Fruit fly (Drosophila melanogaster) whole organism, prepupa: Measurements from ENCODE around the gene colt.

Experiments
- Blimp-1 ChIP-seq: fragments of 200-800 bp; sonication (Bioruptor generic); optimal IDR thresholded peaks from 3 replicates; lab custom pipeline; 2017; ENCODE audit warnings: missing biosample characterization, missing genetic modification characterization, mild to moderate bottlenecking, moderate library complexity, missing genetic modification reagents
- CG10631 ChIP-seq: fragments of 200-800 bp; sonication (Bioruptor generic); optimal IDR thresholded peaks from 2 replicates; lab custom pipeline; 2016; ENCODE audit warnings: missing biosample characterization, missing genetic modification characterization
- CG10669 ChIP-seq: fragments of 200-800 bp; sonication (Bioruptor generic); optimal IDR thresholded peaks from 3 replicates; lab custom pipeline; 2018; ENCODE audit warnings: missing biosample characterization, mild to moderate bottlenecking, missing genetic modification characterization, moderate library complexity
- CG11762 ChIP-seq: fragments of 200-800 bp; sonication (Bioruptor generic); optimal IDR thresholded peaks from 3 replicates; lab custom pipeline; 2016; ENCODE audit warnings: missing biosample characterization, missing genetic modification characterization; ENCODE audit not compliant: insufficient read depth
- CG11902 ChIP-seq: fragments of 200-800 bp; sonication (Bioruptor generic); optimal IDR thresholded peaks from 3 replicates; lab custom pipeline; 2016; ENCODE audit warnings: missing biosample characterization, missing genetic modification characterization
- CG15336 ChIP-seq: fragments of 200-800 bp; sonication (Bioruptor generic); IDR thresholded peaks from 2 replicates; pipeline ENCODE4 v1.3.6; 2022; ENCODE audit warnings: missing biosample characterization, missing genetic modification characterization
- CG16779 ChIP-seq: fragments of 200-800 bp; sonication (Bioruptor generic); optimal IDR thresholded peaks from 3 replicates; lab custom pipeline; 2017; ENCODE audit warnings: missing biosample characterization, mild to moderate bottlenecking, missing genetic modification characterization
- CG3032 ChIP-seq: fragments of 200-800 bp; optimal IDR thresholded peaks from 2 replicates; lab custom pipeline; 2019; ENCODE audit warnings: missing biosample characterization, mild to moderate bottlenecking, missing genetic modification characterization, moderate library complexity
- CG32006 ChIP-seq: fragments of 200-800 bp; sonication (Bioruptor generic); optimal IDR thresholded peaks from 3 replicates; lab custom pipeline; 2017; ENCODE audit warnings: missing biosample characterization, mild to moderate bottlenecking, missing genetic modification characterization
- CG3919 ChIP-seq: fragments of 200-800 bp; sonication (Bioruptor generic); optimal IDR thresholded peaks from 3 replicates; lab custom pipeline; 2016; ENCODE audit warnings: missing biosample characterization, missing genetic modification characterization
- CG6163 ChIP-seq: fragments of 200-800 bp; sonication (Bioruptor generic); IDR thresholded peaks from 3 replicates; pipeline ENCODE4 v1.3.6; 2022; ENCODE audit warnings: missing biosample characterization, missing genetic modification characterization
- CG6276 ChIP-seq: fragments of 200-800 bp; sonication (Bioruptor generic); optimal IDR thresholded peaks from 2 replicates; lab custom pipeline; 2017; ENCODE audit warnings: missing biosample characterization, mild to moderate bottlenecking, missing genetic modification characterization
- CG6792 ChIP-seq: fragments of 200-800 bp; sonication (Bioruptor generic); optimal IDR thresholded peaks from 3 replicates; lab custom pipeline; 2016; ENCODE audit warnings: missing biosample characterization, missing genetic modification characterization
- CG6854 ChIP-seq: fragments of 200-800 bp; sonication (Bioruptor generic); optimal IDR thresholded peaks from 2 replicates; lab custom pipeline; 2017; ENCODE audit warnings: missing biosample characterization, mild to moderate bottlenecking, missing genetic modification characterization
- CG7368 ChIP-seq: fragments of 200-800 bp; sonication (Bioruptor generic); optimal IDR thresholded peaks from 3 replicates; lab custom pipeline; 2016; ENCODE audit warnings: missing biosample characterization, missing genetic modification characterization
- CG8119 ChIP-seq: fragments of 200-800 bp; sonication (Bioruptor generic); IDR thresholded peaks from 3 replicates; pipeline ENCODE4 v1.3.6; 2022; ENCODE audit warnings: missing biosample characterization, missing genetic modification characterization
- CG8319 ChIP-seq: fragments of 200-800 bp; sonication (Bioruptor generic); optimal IDR thresholded peaks from 3 replicates; lab custom pipeline; 2016; ENCODE audit warnings: missing biosample characterization, missing genetic modification characterization
- CG8632 ChIP-seq: fragments of 200-800 bp; sonication (Bioruptor generic); optimal IDR thresholded peaks from 3 replicates; lab custom pipeline; 2016; ENCODE audit warnings: missing biosample characterization, missing genetic modification characterization
- CG9139 ChIP-seq: fragments of 200-800 bp; sonication (Bioruptor generic); optimal IDR thresholded peaks from 3 replicates; lab custom pipeline; 2017; ENCODE audit warnings: missing biosample characterization, mild to moderate bottlenecking, missing genetic modification characterization
- Eip75B ChIP-seq: fragments of 200-800 bp; sonication (Bioruptor generic); optimal IDR thresholded peaks from 3 replicates; lab custom pipeline; 2016; ENCODE audit warnings: missing biosample characterization, missing genetic modification characterization
- Eip78C ChIP-seq: fragments of 200-800 bp; sonication (Bioruptor generic); peaks from one replicate; lab custom pipeline; 2016; ENCODE audit warnings: missing biosample characterization, missing genetic modification characterization
- Eip93F ChIP-seq: fragments of 200-800 bp; sonication (Bioruptor generic); optimal IDR thresholded peaks from 2 replicates; lab custom pipeline; 2016; ENCODE audit warnings: missing biosample characterization, mild to moderate bottlenecking, missing genetic modification characterization
- Ets21C ChIP-seq: fragments of 200-800 bp; sonication (Bioruptor generic); optimal IDR thresholded peaks from 3 replicates; lab custom pipeline; 2016; ENCODE audit warnings: missing biosample characterization, missing genetic modification characterization
- Ets96B ChIP-seq: fragments of 200-800 bp; optimal IDR thresholded peaks from 2 replicates; lab custom pipeline; 2019; ENCODE audit warnings: missing biosample characterization, mild to moderate bottlenecking, missing genetic modification characterization, moderate library complexity
- Gug ChIP-seq: fragments of 200-800 bp; sonication (Bioruptor generic); IDR thresholded peaks from 2 replicates; pipeline ENCODE4 v1.3.6; 2022; ENCODE audit warnings: missing biosample characterization, missing genetic modification characterization
- Hr38 ChIP-seq: sonication (Bioruptor generic); optimal IDR thresholded peaks from 2 replicates; lab custom pipeline; 2016; ENCODE audit warnings: missing biosample characterization, missing genetic modification characterization
- Lpt ChIP-seq: fragments of 200-800 bp; sonication (Bioruptor generic); optimal IDR thresholded peaks from 3 replicates; lab custom pipeline; 2016; ENCODE audit warnings: missing biosample characterization, missing genetic modification characterization
- OdsH ChIP-seq: fragments of 200-800 bp; sonication (Bioruptor generic); optimal IDR thresholded peaks from 3 replicates; lab custom pipeline; 2016; ENCODE audit warnings: missing biosample characterization, missing genetic modification characterization
- Smox ChIP-seq: fragments of 200-800 bp; sonication (Bioruptor generic); optimal IDR thresholded peaks from 3 replicates; lab custom pipeline; 2016; ENCODE audit warnings: missing biosample characterization, missing genetic modification characterization
- Sox102F ChIP-seq: fragments of 200-800 bp; sonication (Bioruptor generic); optimal IDR thresholded peaks from 2 replicates; lab custom pipeline; 2016; ENCODE audit warnings: missing biosample characterization, mild to moderate bottlenecking, missing genetic modification characterization
- Sox14 ChIP-seq: fragments of 200-800 bp; sonication (Bioruptor generic); optimal IDR thresholded peaks from 3 replicates; lab custom pipeline; 2016; ENCODE audit warnings: missing biosample characterization, missing genetic modification characterization
- achi ChIP-seq: fragments of 200-800 bp; sonication (Bioruptor generic); optimal IDR thresholded peaks from 3 replicates; lab custom pipeline; 2016; ENCODE audit warnings: missing biosample characterization, missing genetic modification characterization
- acj6 ChIP-seq: fragments of 200-800 bp; sonication (Bioruptor generic); optimal IDR thresholded peaks from 3 replicates; lab custom pipeline; 2016; ENCODE audit warnings: missing biosample characterization, missing genetic modification characterization
- cyc ChIP-seq: fragments of 200-800 bp; sonication (Bioruptor generic); optimal IDR thresholded peaks from 3 replicates; lab custom pipeline; 2016; ENCODE audit warnings: missing biosample characterization, missing genetic modification characterization
- dac ChIP-seq: fragments of 200-800 bp; sonication (Bioruptor generic); optimal IDR thresholded peaks from 2 replicates; lab custom pipeline; 2017; ENCODE audit warnings: missing biosample characterization, mild to moderate bottlenecking, missing genetic modification characterization
- eg ChIP-seq: fragments of 200-800 bp; sonication (Bioruptor generic); IDR thresholded peaks from 3 replicates; pipeline ENCODE4 v1.3.6; 2022; ENCODE audit warnings: missing biosample characterization, missing genetic modification characterization
- esn ChIP-seq: fragments of 200-800 bp; sonication (Bioruptor generic); optimal IDR thresholded peaks from 2 replicates; lab custom pipeline; 2016; ENCODE audit warnings: missing biosample characterization, mild to moderate bottlenecking, missing genetic modification characterization, moderate library complexity
- fd59A ChIP-seq: fragments of 200-800 bp; sonication (Bioruptor generic); optimal IDR thresholded peaks from 2 replicates; lab custom pipeline; 2017; ENCODE audit warnings: missing biosample characterization, mild to moderate bottlenecking, missing genetic modification characterization, missing genetic modification reagents
- fkh ChIP-seq: fragments of 200-800 bp; sonication (Bioruptor generic); optimal IDR thresholded peaks from 3 replicates; lab custom pipeline; 2017; ENCODE audit warnings: missing biosample characterization, mild to moderate bottlenecking, missing genetic modification characterization, moderate library complexity
- lz ChIP-seq: fragments of 200-800 bp; sonication (Bioruptor generic); optimal IDR thresholded peaks from 3 replicates; lab custom pipeline; 2016; ENCODE audit warnings: missing biosample characterization, missing genetic modification characterization
- net ChIP-seq: fragments of 200-800 bp; sonication (Bioruptor generic); optimal IDR thresholded peaks from 3 replicates; lab custom pipeline; 2016; ENCODE audit warnings: missing biosample characterization, missing genetic modification characterization
- salr ChIP-seq, 2 experiments: fragments of 200-800 bp; sonication (Bioruptor generic); optimal IDR thresholded peaks; 3 replicates each; lab custom pipeline; 2016 to 2018; ENCODE audit warnings: missing biosample characterization in 2 of 2, missing genetic modification characterization in 2 of 2, mild to moderate bottlenecking in 1 of 2
- ss ChIP-seq, 2 experiments: fragments of 200-800 bp; sonication (Bioruptor generic); optimal IDR thresholded peaks; 2 replicates in 1 of 2; 3 replicates in 1 of 2; lab custom pipeline; 2017 to 2018; ENCODE audit warnings: mild to moderate bottlenecking in 2 of 2, missing biosample characterization in 2 of 2, missing genetic modification characterization in 2 of 2, moderate library complexity in 1 of 2
- svp ChIP-seq: fragments of 200-800 bp; sonication (Bioruptor generic); peaks from one replicate; lab custom pipeline; 2016; ENCODE audit warnings: missing biosample characterization, missing genetic modification characterization
- topi ChIP-seq: fragments of 200-800 bp; sonication (Bioruptor generic); optimal IDR thresholded peaks from 3 replicates; lab custom pipeline; 2016; ENCODE audit warnings: missing biosample characterization, missing genetic modification characterization
- vri ChIP-seq: fragments of 200-800 bp; sonication (Bioruptor generic); optimal IDR thresholded peaks from 3 replicates; lab custom pipeline; 2016; ENCODE audit warnings: missing biosample characterization, mild to moderate bottlenecking, missing genetic modification characterization

colt gene

DNA sequence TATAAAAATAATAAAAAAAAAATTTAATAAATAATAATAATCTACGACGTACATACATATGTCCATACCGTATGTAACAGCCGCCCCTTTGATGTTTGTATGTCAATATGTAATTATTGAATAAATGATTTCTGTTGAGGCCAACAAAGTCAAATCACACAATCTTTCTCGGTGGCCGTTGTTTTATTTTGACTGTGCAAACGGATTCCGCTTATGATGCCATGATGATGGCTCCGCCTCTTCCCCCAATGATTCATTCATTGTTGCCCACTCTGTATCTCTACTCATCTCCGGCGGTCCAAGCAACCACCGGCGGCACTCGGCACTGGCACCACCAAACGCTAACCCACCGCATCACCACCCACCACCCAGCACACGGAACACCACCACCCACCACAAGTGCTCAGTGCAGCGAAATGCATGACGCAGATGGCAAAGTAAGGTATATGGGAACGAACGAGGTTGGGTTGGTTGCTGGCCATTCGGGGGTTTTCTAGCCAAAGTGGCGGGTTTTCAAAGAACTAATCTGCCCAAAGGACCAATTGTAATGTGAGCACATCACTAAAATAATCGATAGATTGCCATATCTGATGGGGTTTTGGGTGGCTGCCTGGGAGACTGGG lies 20.6 kb downstream of the colt start (continued):
- TF ChIP-seq CG32006 (GFP tag; lab: Kevin White, UChicago): peak; percentile 45
- TF ChIP-seq acj6: no peak
- TF ChIP-seq esn (GFP tag; lab: Kevin White, UChicago): no peak
- TF ChIP-seq CG16779: peak; percentile 0
- TF ChIP-seq fd59A (GFP tag; lab: Kevin White, UChicago): no peak
- TF ChIP-seq eg: no peak
- TF ChIP-seq CG10669 (GFP tag; lab: Kevin White, UChicago): no peak
- no peak for TF ChIP-seq Eip93F (GFP tag; lab: Kevin White, UChicago)
- no peak for TF ChIP-seq cyc (GFP tag; lab: Kevin White, UChicago)
- no peak for TF ChIP-seq Sox102F
- TF ChIP-seq CG3032 (tag; lab: Kevin White, UChicago): no peak
- TF ChIP-seq lz (GFP tag; lab: Kevin White, UChicago): peak; percentile 5
- TF ChIP-seq svp (GFP tag; lab: Kevin White, UChicago): peak; percentile 82
- TF ChIP-seq CG8319 (GFP tag; lab: Kevin White, UChicago): no peak
- TF ChIP-seq OdsH (GFP tag; lab: Kevin White, UChicago): no peak
- no peak for TF ChIP-seq achi (GFP tag; lab: Kevin White, UChicago)

DNA sequence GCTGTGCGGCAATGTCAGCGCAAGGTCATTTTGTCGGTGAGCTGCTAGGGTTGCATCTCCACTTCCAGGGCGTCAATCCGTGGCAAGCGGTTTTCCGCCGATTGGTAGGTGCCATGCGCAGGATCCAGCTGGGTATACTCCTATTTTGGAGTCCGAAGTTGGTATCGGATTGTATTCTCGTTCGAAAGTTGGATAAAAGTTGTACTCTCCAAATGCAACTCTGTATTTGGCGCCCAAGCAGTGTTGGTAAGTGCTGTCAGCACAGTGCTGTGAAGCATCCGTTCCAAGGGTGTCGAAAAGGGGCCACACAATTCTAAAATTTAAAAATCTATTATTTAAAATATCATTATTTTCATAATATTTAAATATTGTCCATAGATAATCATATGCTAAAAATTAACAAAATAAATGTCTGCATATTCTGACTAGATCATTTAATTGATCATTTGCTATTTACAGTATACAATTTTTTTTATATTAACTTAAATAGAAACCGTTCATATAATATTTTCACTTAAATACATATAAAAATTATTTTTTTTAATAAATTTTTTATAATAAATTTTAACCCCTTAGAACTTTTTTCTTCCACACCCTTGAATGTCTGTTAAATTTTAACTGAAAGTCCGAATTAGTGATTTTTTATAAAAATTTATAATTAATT lies 21.3 kb downstream of the colt start:
- TF ChIP-seq CG9139 (GFP tag; lab: Kevin White, UChicago) (no peak), CG11902 (GFP tag; lab: Kevin White, UChicago) (peak; percentile 81), Lpt (peak; percentile 77), achi (GFP tag; lab: Kevin White, UChicago) (peak; percentile 86), CG7368 (peak; percentile 78), CG6792 (GFP tag; lab: Kevin White, UChicago) (peak; percentile 82), eg (peak; percentile 85), svp (GFP tag; lab: Kevin White, UChicago) (peak; percentile 97), Blimp-1 (GFP tag; lab: Kevin White, UChicago) (peak; percentile 82), vri (no peak), CG8119 (GFP tag; lab: Robert Waterston, UW) (peak; percentile 88), topi (GFP tag; lab: Kevin White, UChicago) (peak; percentile 87), Gug (GFP tag; lab: Robert Waterston, UW) (peak; percentile 67), lz (GFP tag; lab: Kevin White, UChicago) (peak; percentile 87), CG6163 (GFP tag; lab: Robert Waterston, UW) (peak; percentile 81), ss (GFP tag; optimal IDR thresholded peaks at IDR 0.05; lab: Kevin White, UChicago) (peak in 1 of 2 experiments; percentile 87), cyc (GFP tag; lab: Kevin White, UChicago) (peak; percentile 85), net (GFP tag; lab: Kevin White, UChicago) (no peak), acj6 (peak; percentile 80), CG10631 (GFP tag; lab: Kevin White, UChicago) (peak; percentile 91), CG3919 (GFP tag; lab: Kevin White, UChicago) (peak; percentile 90), CG8632 (GFP tag; lab: Kevin White, UChicago) (peak; percentile 89), Hr38 (no peak), CG15336 (GFP tag; lab: Robert Waterston, UW) (peak; percentile 88; the same call in 1 of the 2 replicates), Ets96B (peak; percentile 79), Eip75B (GFP tag; lab: Kevin White, UChicago) (no peak), fd59A (GFP tag; lab: Kevin White, UChicago) (peak; percentile 68), dac (GFP tag; lab: Kevin White, UChicago) (no peak), Sox14 (GFP tag; lab: Kevin White, UChicago) (peak; percentile 88), fkh (GFP tag; lab: Kevin White, UChicago) (no peak), CG6276 (GFP tag; lab: Kevin White, UChicago) (no peak), salr (GFP tag; optimal IDR thresholded peaks at IDR 0.05; lab: Kevin White, UChicago) (peak; percentile 17 to 73), CG6854 (GFP tag; lab: Kevin White, UChicago) (peak; percentile 72), CG10669 (GFP tag; lab: Kevin White, UChicago) (peak; percentile 77), Sox102F (no peak), CG11762 (peak; percentile 77), CG3032 (tag; lab: Kevin White, UChicago) (peak; percentile 93), Eip78C (GFP tag; lab: Kevin White, UChicago) (peak; percentile 93), Smox (GFP tag; lab: Kevin White, UChicago) (no peak), Ets21C (no peak), CG8319 (GFP tag; lab: Kevin White, UChicago) (peak; percentile 82), OdsH (GFP tag; lab: Kevin White, UChicago) (no peak)
